Fruit fly (Drosophila melanogaster) Kc167 (cell line): Measurements from ENCODE around the gene CG34448.

Experiments
- Myc ChIP-seq: fragments of >200 bp; optimal IDR thresholded peaks from 2 replicates; lab custom pipeline; 2017; ENCODE audit warnings: missing external identifiers
- insv ChIP-seq: fragments of >200 bp; optimal IDR thresholded peaks from 3 replicates; lab custom pipeline; 2018; ENCODE audit warnings: missing external identifiers
- psq ChIP-seq: fragments of >200 bp; optimal IDR thresholded peaks from 2 replicates; lab custom pipeline; 2017; ENCODE audit warnings: missing external identifiers
- ttk ChIP-seq: sonication (Bioruptor generic); optimal IDR thresholded peaks from 2 replicates; lab custom pipeline; 2017; ENCODE audit warnings: missing external identifiers

- TF ChIP-seq ttk (lab: Kevin White, UChicago), result no peak
- TF ChIP-seq psq (lab: Kevin White, UChicago), result no peak
- TF ChIP-seq insv (lab: Kevin White, UChicago), result no peak
- no peak for TF ChIP-seq Myc (lab: Kevin White, UChicago)
These were observed 20.7 kb downstream of the CG34448 start for dm6 chr2L:2397080-2397479.
